Worm (Caenorhabditis elegans) whole organism, L4 larva: Measurements from ENCODE around the gene C06A1.7.

Experiments used
- F10B5.3 ChIP-seq: sonication (generic microtip); optimal IDR thresholded peaks from 2 replicates; lab custom pipeline; 2016; ENCODE audit warnings: mild to moderate bottlenecking, missing genetic modification characterization, missing compliant biosample characterization
- F49E8.2 ChIP-seq: sonication (generic microtip); optimal IDR thresholded peaks from 2 replicates; lab custom pipeline; 2016; ENCODE audit warnings: missing compliant biosample characterization, mild to moderate bottlenecking, missing genetic modification characterization, borderline replicate concordance
- T20F7.1 ChIP-seq: fragments of 200-800 bp; sonication (Bioruptor generic); optimal IDR thresholded peaks from 2 replicates; lab custom pipeline; 2018; ENCODE audit warnings: mild to moderate bottlenecking, missing genetic modification characterization, missing compliant biosample characterization
- Y48G9A.11 ChIP-seq: fragments of 200-800 bp; sonication (Bioruptor generic); IDR thresholded peaks from 2 replicates; pipeline ENCODE4 v1.3.6; 2022; ENCODE audit warnings: missing genetic modification reagents, missing genetic modification characterization, missing compliant biosample characterization
- aly-2 ChIP-seq: sonication (generic microtip); optimal IDR thresholded peaks from 2 replicates; lab custom pipeline; 2018; ENCODE audit warnings: missing biosample characterization, missing genetic modification characterization
- ama-1 ChIP-seq: fragments of 150-350 bp; optimal IDR thresholded peaks from 2 replicates; lab custom pipeline; 2014; ENCODE audit warnings: inconsistent platforms, mixed read lengths
- ceh-20 ChIP-seq: fragments of 200-800 bp; sonication (Bioruptor generic); IDR thresholded peaks from 2 replicates; pipeline ENCODE4 v1.3.6; 2022; ENCODE audit warnings: missing genetic modification reagents, missing genetic modification characterization, missing compliant biosample characterization
- daf-12 ChIP-seq: fragments of 150-350 bp; optimal IDR thresholded peaks from 2 replicates; lab custom pipeline; 2014; ENCODE audit warnings: missing biosample characterization, missing genetic modification reagents, missing genetic modification characterization
- daf-16 ChIP-seq, 3 experiments: sonication (generic microtip); optimal IDR thresholded peaks; 2 replicates each; lab custom pipeline; 2016 to 2017; ENCODE audit warnings: missing genetic modification characterization in 3 of 3, missing genetic modification reagents in 3 of 3, mild to moderate bottlenecking in 2 of 3, missing compliant biosample characterization in 2 of 3, missing biosample characterization in 1 of 3, moderate library complexity in 1 of 3
- dpl-1 ChIP-seq: fragments of 150-350 bp; optimal IDR thresholded peaks from 2 replicates; lab custom pipeline; 2014; ENCODE audit warnings: missing biosample characterization, missing genetic modification reagents, missing genetic modification characterization
- duxl-1 ChIP-seq: sonication (generic microtip); optimal IDR thresholded peaks from 2 replicates; lab custom pipeline; 2016; ENCODE audit warnings: mild to moderate bottlenecking, missing genetic modification characterization, moderate library complexity, missing compliant biosample characterization; ENCODE audit not compliant: poor library complexity
- dve-1 ChIP-seq: sonication (generic microtip); optimal IDR thresholded peaks from 2 replicates; lab custom pipeline; 2017; ENCODE audit warnings: antibody characterized with exemption, mild to moderate bottlenecking, missing genetic modification characterization, missing compliant biosample characterization; ENCODE audit not compliant: insufficient read depth
- fkh-10 ChIP-seq: fragments of 150-350 bp; optimal IDR thresholded peaks from 2 replicates; lab custom pipeline; 2014; ENCODE audit warnings: missing biosample characterization, missing genetic modification reagents, missing genetic modification characterization
- hif-1 ChIP-seq, 2 experiments: sonication (generic microtip); optimal IDR thresholded peaks; 2 replicates each; lab custom pipeline; 2016 to 2017; ENCODE audit warnings: missing compliant biosample characterization in 2 of 2, missing genetic modification characterization in 2 of 2, missing genetic modification reagents in 2 of 2, missing genotype in 2 of 2, mild to moderate bottlenecking in 1 of 2
- lin-38 ChIP-seq: fragments of 200-800 bp; sonication (Bioruptor generic); IDR thresholded peaks from 2 replicates; pipeline ENCODE4 v1.3.6; 2022; ENCODE audit warnings: missing genetic modification reagents, missing genetic modification characterization, missing compliant biosample characterization
- lsy-2 ChIP-seq, 2 experiments: fragments of 150-350 bp in 1 of 2; sonication (generic microtip) in 1 of 2; optimal IDR thresholded peaks; 2 replicates each; lab custom pipeline; 2014 to 2017; ENCODE audit warnings: missing biosample characterization in 2 of 2, missing genetic modification characterization in 2 of 2
- madf-9 ChIP-seq: fragments of 200-800 bp; sonication (Bioruptor generic); conservative IDR thresholded peaks from 2 replicates; pipeline ENCODE4 v1.3.6; 2022; ENCODE audit warnings: missing genetic modification reagents, missing genetic modification characterization, missing compliant biosample characterization
- mdl-1 ChIP-seq, 2 experiments: fragments of 150-350 bp in 1 of 2; sonication (generic microtip) in 1 of 2; optimal IDR thresholded peaks; 2 replicates each; lab custom pipeline; 2014 to 2017; ENCODE audit warnings: missing biosample characterization in 2 of 2, missing genetic modification characterization in 2 of 2
- mep-1 ChIP-seq: fragments of 150-350 bp; sonication (generic microtip); optimal IDR thresholded peaks from 3 replicates; lab custom pipeline; 2014; ENCODE audit warnings: missing biosample characterization, missing genetic modification characterization
- nhr-237 ChIP-seq: sonication (generic microtip); optimal IDR thresholded peaks from 2 replicates; lab custom pipeline; 2017; ENCODE audit warnings: missing biosample characterization, missing genetic modification characterization
- nhr-25 ChIP-seq: sonication (generic microtip); optimal IDR thresholded peaks from 2 replicates; lab custom pipeline; 2017; ENCODE audit warnings: missing genetic modification characterization, mild to moderate bottlenecking, missing compliant biosample characterization, antibody characterized with exemption, moderate library complexity, borderline replicate concordance; ENCODE audit not compliant: insufficient read depth
- nhr-42 ChIP-seq: fragments of 200-800 bp; sonication (Bioruptor generic); IDR thresholded peaks from 2 replicates; pipeline ENCODE4 v1.3.6; 2022; ENCODE audit warnings: missing genetic modification characterization, missing compliant biosample characterization
- nhr-6 ChIP-seq: fragments of 150-350 bp; optimal IDR thresholded peaks from 2 replicates; lab custom pipeline; 2014; ENCODE audit warnings: missing biosample characterization, missing genetic modification characterization
- pha-4 ChIP-seq, 2 experiments: fragments of 150-350 bp in 1 of 2; fragments of 200-800 bp in 1 of 2; sonication (Bioruptor generic) in 1 of 2; IDR thresholded peaks in 1 of 2; optimal IDR thresholded peaks in 1 of 2; 2 replicates each; pipeline versions ENCODE4 v1.3.6 to Lab custom; 2014 to 2022; ENCODE audit warnings: missing genetic modification characterization in 2 of 2, missing genetic modification reagents in 2 of 2, missing biosample characterization in 1 of 2, missing compliant biosample characterization in 1 of 2
- pqm-1 ChIP-seq: sonication (generic microtip); optimal IDR thresholded peaks from 2 replicates; lab custom pipeline; 2017; ENCODE audit warnings: missing biosample characterization, missing genetic modification characterization
- rbr-2 ChIP-seq: sonication (generic microtip); optimal IDR thresholded peaks from 2 replicates; lab custom pipeline; 2016; ENCODE audit warnings: missing genotype, missing genetic modification characterization, missing compliant biosample characterization
- snpc-4 ChIP-seq: fragments of 150-350 bp; optimal IDR thresholded peaks from 2 replicates; lab custom pipeline; 2014; ENCODE audit warnings: missing biosample characterization, missing genetic modification characterization
- spr-3 ChIP-seq: fragments of 200-800 bp; sonication (Bioruptor generic); optimal IDR thresholded peaks from 2 replicates; lab custom pipeline; 2018; ENCODE audit warnings: mild to moderate bottlenecking, missing genetic modification characterization, missing compliant biosample characterization
- tra-1 ChIP-seq: fragments of 200-800 bp; sonication (Bioruptor generic); IDR thresholded peaks from 2 replicates; pipeline ENCODE4 v1.3.6; 2022; ENCODE audit warnings: missing genetic modification reagents, missing genetic modification characterization, missing compliant biosample characterization
- unc-130 ChIP-seq: sonication (generic microtip); optimal IDR thresholded peaks from 2 replicates; lab custom pipeline; 2016; ENCODE audit warnings: missing genetic modification reagents, missing genetic modification characterization, missing compliant biosample characterization
- unc-62 ChIP-seq, 3 experiments: fragments of 150-350 bp in 1 of 3; sonication (generic microtip); optimal IDR thresholded peaks in 2 of 3; peaks in 1 of 3; 1 replicate in 1 of 3; 2 replicates in 2 of 3; lab custom pipeline; 2014 to 2017; ENCODE audit warnings: missing biosample characterization in 3 of 3, missing genetic modification characterization in 3 of 3, missing genetic modification reagents in 3 of 3, missing genotype in 1 of 3

The C06A1.7 gene

ce11 chrII:10596462-10596861 lies 31.8 kb downstream of the C06A1.7 start, which contains the start of gene C14A4.7:
C14A4.7 (minus strand) TSS chrII:10596562.
- TF ChIP-seq nhr-25: no peak
- TF ChIP-seq madf-9 (GFP tag; lab: Robert Waterston, UW): no peak
- TF ChIP-seq mep-1: no peak
- TF ChIP-seq pqm-1 (tag; lab: Kevin White, UChicago): peak; percentile 21
- TF ChIP-seq mdl-1 (tag; optimal IDR thresholded peaks at IDR 0.05; lab: Kevin White, UChicago): no peak
- TF ChIP-seq rbr-2 (tag; lab: Kevin White, UChicago): no peak
- no peak for TF ChIP-seq ceh-20 (GFP tag; lab: Robert Waterston, UW)
- no peak for TF ChIP-seq aly-2 (tag; lab: Kevin White, UChicago)
- TF ChIP-seq dve-1 (tag; lab: Kevin White, UChicago): peak; percentile 9
- TF ChIP-seq daf-16 (GFP tag; optimal IDR thresholded peaks at IDR 0.05; lab: Kevin White, UChicago): no peak
- no peak for TF ChIP-seq daf-16 (tag; optimal IDR thresholded peaks at IDR 0.05; lab: Kevin White, UChicago)

ce11 chrII:10598039-10598438 lies 33.3 kb downstream of the C06A1.7 start, which contains the start of gene C14A4.8:
C14A4.8 (minus strand) TSS chrII:10598139.
- no peak for TF ChIP-seq dpl-1
- peak in 1 of 2 experiments; percentile 83 for TF ChIP-seq unc-62 (GFP tag; optimal IDR thresholded peaks at IDR 0.05 in 1 of 2; lab: Kevin White, UChicago)
- TF ChIP-seq unc-62 (tag; optimal IDR thresholded peaks at IDR 0.05; lab: Kevin White, UChicago): no peak
- TF ChIP-seq Y48G9A.11: no peak

DNA sequence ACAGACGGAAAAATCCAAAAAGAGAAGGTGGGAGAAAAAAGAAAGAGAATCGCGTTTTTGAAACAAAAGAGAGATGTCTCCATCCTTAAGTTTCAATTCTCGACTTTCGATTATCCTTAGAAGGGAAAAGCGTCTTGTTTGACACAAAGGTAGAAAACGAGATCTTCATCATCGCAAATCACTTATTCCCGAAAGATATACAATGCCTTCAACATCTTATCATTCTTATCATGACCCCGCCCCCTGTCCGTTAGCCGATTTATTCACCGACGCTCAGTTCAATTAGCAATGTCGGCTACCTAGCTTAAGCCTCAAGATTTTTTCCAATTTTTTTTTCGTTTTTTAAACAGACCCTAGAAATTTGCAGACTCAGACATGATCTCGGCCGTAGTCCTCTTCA lies 34.3 kb downstream of the C06A1.7 start, which contains the start of gene C14A4.9:
Gene C14A4.9, plus strand, starts transcription at position 368 of the 400 bp plus-strand sequence.
- TF ChIP-seq T20F7.1 (no peak), F49E8.2 (tag; lab: Kevin White, UChicago) (no peak), daf-12 (tag; lab: Kevin White, UChicago) (no peak), lin-38 (GFP tag; lab: Robert Waterston, UW) (no peak), lsy-2 (tag; optimal IDR thresholded peaks at IDR 0.05; lab: Kevin White, UChicago) (no peak), hif-1 (tag; optimal IDR thresholded peaks at IDR 0.05; lab: Kevin White, UChicago) (no peak), duxl-1 (no peak), fkh-10 (GFP tag; lab: Kevin White, UChicago) (no peak)

DNA sequence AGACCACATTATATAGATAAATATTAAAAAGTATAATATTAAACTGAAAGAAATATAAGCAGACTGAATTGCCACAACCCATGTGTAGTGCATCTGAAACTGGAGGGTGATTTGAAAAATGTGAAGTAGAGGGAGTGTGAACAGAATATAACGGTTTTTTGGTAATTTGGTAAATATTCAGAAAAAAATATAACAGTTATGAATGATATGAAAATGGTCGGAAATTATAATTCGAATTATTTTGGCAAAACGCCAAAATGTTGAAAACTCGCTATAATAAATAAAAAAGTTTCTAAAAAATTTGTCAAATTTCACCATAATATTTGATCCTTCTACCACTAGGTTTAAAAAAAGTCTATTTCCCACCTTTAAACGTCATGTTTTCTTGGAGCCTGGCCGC lies 37.5 kb downstream of the C06A1.7 start, which contains the start of gene srv-2:
Gene srv-2, minus strand, starts transcription at position 101 of the 400 bp plus-strand sequence.
- TF ChIP-seq ama-1 (lab: Kevin White, UChicago): no peak

DNA sequence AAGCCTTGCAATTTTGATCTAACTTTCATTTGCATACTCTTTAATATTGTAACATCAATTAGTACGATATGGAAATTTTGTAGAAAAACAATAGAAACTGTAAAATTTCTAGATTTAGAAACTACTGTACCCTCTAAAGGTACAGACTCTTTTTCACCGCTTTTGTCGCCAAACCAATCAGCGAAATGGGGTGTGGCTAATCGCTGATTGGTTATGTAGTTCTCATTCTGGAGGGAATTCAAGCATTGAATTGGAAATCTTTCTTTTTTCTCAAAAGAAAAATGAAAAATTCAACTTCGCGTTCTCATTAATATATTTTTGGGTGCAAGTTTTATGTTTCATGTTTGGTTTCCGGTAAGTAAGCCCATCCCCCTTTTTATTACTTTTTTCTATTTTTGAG lies 38.9 kb downstream of the C06A1.7 start:
- no peak for TF ChIP-seq nhr-42 (GFP tag; lab: Robert Waterston, UW)
- TF ChIP-seq pha-4 (GFP tag; IDR thresholded peaks at IDR 0.05; lab: Robert Waterston, UW): no peak
- TF ChIP-seq pha-4 (tag; optimal IDR thresholded peaks at IDR 0.05; lab: Kevin White, UChicago): no peak
- TF ChIP-seq fkh-10 (GFP tag; lab: Kevin White, UChicago): no peak
- TF ChIP-seq unc-130 (GFP tag; lab: Kevin White, UChicago): no peak
- TF ChIP-seq ceh-20 (GFP tag; lab: Robert Waterston, UW): no peak
- TF ChIP-seq tra-1: no peak
- TF ChIP-seq Y48G9A.11: no peak
- TF ChIP-seq snpc-4 (tag; lab: Kevin White, UChicago): no peak
- TF ChIP-seq rbr-2 (tag; lab: Kevin White, UChicago): no peak
- TF ChIP-seq nhr-6: no peak
- no peak for TF ChIP-seq F10B5.3 (tag; lab: Kevin White, UChicago)
- no peak for TF ChIP-seq duxl-1
- TF ChIP-seq spr-3 (GFP tag; lab: Kevin White, UChicago): no peak
- TF ChIP-seq nhr-237: no peak
